Worm (Caenorhabditis elegans) whole organism, mixed stage, embryonic: ENCODE results near the gene T11F8.12.
"Not testable (repeated sequence)": the region's sequence is repeated elsewhere in the genome, so short reads cannot be mapped to it uniquely, and the experiment has no call there.

Experiments
- M03D4.4 ChIP-seq: sonication (generic microtip); optimal IDR thresholded peaks from 2 replicates; lab custom pipeline; 2017; ENCODE audit warnings: mild to moderate bottlenecking, missing genetic modification characterization, missing compliant biosample characterization
- bed-3 ChIP-seq: fragments of 200-800 bp; sonication (Bioruptor generic); optimal IDR thresholded peaks from 3 replicates; lab custom pipeline; 2018; ENCODE audit warnings: mild to moderate bottlenecking, missing genetic modification characterization, moderate library complexity, missing compliant biosample characterization
- blmp-1 ChIP-seq: fragments of 150-350 bp; optimal IDR thresholded peaks from 2 replicates; lab custom pipeline; 2014; ENCODE audit warnings: missing biosample characterization, missing genetic modification characterization
- ceh-39 ChIP-seq: fragments of 150-350 bp; optimal IDR thresholded peaks from 2 replicates; lab custom pipeline; 2014; ENCODE audit warnings: missing biosample characterization, missing genetic modification characterization
- ceh-83 ChIP-seq: fragments of 200-800 bp; sonication (Bioruptor generic); optimal IDR thresholded peaks from 2 replicates; lab custom pipeline; 2018; ENCODE audit warnings: mild to moderate bottlenecking, missing genetic modification characterization, missing compliant biosample characterization
- ces-1 ChIP-seq: fragments of 150-350 bp; optimal IDR thresholded peaks from 2 replicates; lab custom pipeline; 2014; ENCODE audit warnings: missing biosample characterization, missing genetic modification reagents, missing genetic modification characterization
- cnd-1 ChIP-seq: fragments of 200-800 bp; sonication (Bioruptor generic); optimal IDR thresholded peaks from 2 replicates; lab custom pipeline; 2018; ENCODE audit warnings: mild to moderate bottlenecking, missing genetic modification characterization, missing compliant biosample characterization
- drap-1 ChIP-seq: fragments of 200-800 bp; sonication (Bioruptor generic); optimal IDR thresholded peaks from 3 replicates; lab custom pipeline; 2018; ENCODE audit warnings: mild to moderate bottlenecking, missing genetic modification characterization, missing compliant biosample characterization
- elt-1 ChIP-seq: sonication (generic microtip); optimal IDR thresholded peaks from 2 replicates; lab custom pipeline; 2017; ENCODE audit warnings: missing genetic modification characterization, mild to moderate bottlenecking, missing compliant biosample characterization, antibody characterized with exemption, moderate library complexity, borderline replicate concordance; ENCODE audit not compliant: insufficient read depth
- elt-3 ChIP-seq: fragments of 150-350 bp; optimal IDR thresholded peaks from 2 replicates; lab custom pipeline; 2014; ENCODE audit warnings: missing biosample characterization, missing genetic modification characterization
- flh-1 ChIP-seq: fragments of 200-800 bp; sonication (Bioruptor generic); optimal IDR thresholded peaks from 2 replicates; lab custom pipeline; 2018; ENCODE audit warnings: mild to moderate bottlenecking, missing genetic modification characterization, moderate library complexity, missing compliant biosample characterization
- ham-2 ChIP-seq: fragments of 200-800 bp; sonication (Bioruptor generic); optimal IDR thresholded peaks from 2 replicates; lab custom pipeline; 2018; ENCODE audit warnings: mild to moderate bottlenecking, missing genetic modification characterization, missing compliant biosample characterization
- hlh-1 ChIP-seq: fragments of 150-350 bp; optimal IDR thresholded peaks from 2 replicates; lab custom pipeline; 2014; ENCODE audit warnings: missing biosample characterization, missing genetic modification reagents, missing genetic modification characterization
- lin-32 ChIP-seq: fragments of 200-800 bp; sonication (Bioruptor generic); optimal IDR thresholded peaks from 2 replicates; lab custom pipeline; 2018; ENCODE audit warnings: mild to moderate bottlenecking, missing genetic modification characterization, missing compliant biosample characterization
- lsy-2 ChIP-seq: fragments of 150-350 bp; optimal IDR thresholded peaks from 2 replicates; lab custom pipeline; 2014; ENCODE audit warnings: missing biosample characterization, missing genetic modification characterization
- mab-5 ChIP-seq: fragments of 150-350 bp; optimal IDR thresholded peaks from 2 replicates; lab custom pipeline; 2014; ENCODE audit warnings: missing biosample characterization, missing genetic modification characterization
- mep-1 ChIP-seq: fragments of 150-350 bp; optimal IDR thresholded peaks from 2 replicates; lab custom pipeline; 2017; ENCODE audit warnings: missing biosample characterization, missing genetic modification reagents, missing genetic modification characterization, inconsistent platforms
- nhr-12 ChIP-seq: fragments of 150-350 bp; optimal IDR thresholded peaks from 2 replicates; lab custom pipeline; 2014; ENCODE audit warnings: missing biosample characterization, missing genetic modification characterization
- nhr-2 ChIP-seq: fragments of 150-350 bp; optimal IDR thresholded peaks from 2 replicates; lab custom pipeline; 2014; ENCODE audit warnings: missing biosample characterization, missing genetic modification characterization
- nhr-237 ChIP-seq: fragments of 150-350 bp; optimal IDR thresholded peaks from 2 replicates; lab custom pipeline; 2014; ENCODE audit warnings: missing biosample characterization, missing genetic modification characterization
- nhr-28 ChIP-seq: fragments of 150-350 bp; optimal IDR thresholded peaks from 2 replicates; lab custom pipeline; 2014; ENCODE audit warnings: missing biosample characterization, missing genetic modification characterization
- nhr-76 ChIP-seq: sonication (generic microtip); optimal IDR thresholded peaks from 2 replicates; lab custom pipeline; 2017; ENCODE audit warnings: missing biosample characterization, missing genetic modification characterization
- pha-4 ChIP-seq: fragments of 150-350 bp; optimal IDR thresholded peaks from 2 replicates; lab custom pipeline; 2018; ENCODE audit warnings: missing biosample characterization, missing genetic modification reagents, missing genetic modification characterization
- sem-2 ChIP-seq: fragments of 200-800 bp; sonication (Bioruptor generic); optimal IDR thresholded peaks from 2 replicates; lab custom pipeline; 2018; ENCODE audit warnings: mild to moderate bottlenecking, missing genetic modification characterization, missing compliant biosample characterization
- snpc-4 ChIP-seq: fragments of 150-350 bp; optimal IDR thresholded peaks from 2 replicates; lab custom pipeline; 2014; ENCODE audit warnings: missing biosample characterization, missing genetic modification characterization
- tbx-8 ChIP-seq: fragments of 200-800 bp; sonication (Bioruptor generic); optimal IDR thresholded peaks from 2 replicates; lab custom pipeline; 2018; ENCODE audit warnings: mild to moderate bottlenecking, missing genetic modification characterization, moderate library complexity, missing compliant biosample characterization
- unc-39 ChIP-seq: fragments of 150-350 bp; optimal IDR thresholded peaks from 2 replicates; lab custom pipeline; 2014; ENCODE audit warnings: missing biosample characterization, missing genetic modification characterization
- unc-62 ChIP-seq: fragments of 150-350 bp; optimal IDR thresholded peaks from 2 replicates; lab custom pipeline; 2014; ENCODE audit warnings: missing biosample characterization, missing genetic modification reagents, missing genetic modification characterization
- zip-8 ChIP-seq: fragments of 150-350 bp; optimal IDR thresholded peaks from 2 replicates; lab custom pipeline; 2014; ENCODE audit warnings: missing biosample characterization, missing genetic modification characterization

Gene T11F8.12

DNA sequence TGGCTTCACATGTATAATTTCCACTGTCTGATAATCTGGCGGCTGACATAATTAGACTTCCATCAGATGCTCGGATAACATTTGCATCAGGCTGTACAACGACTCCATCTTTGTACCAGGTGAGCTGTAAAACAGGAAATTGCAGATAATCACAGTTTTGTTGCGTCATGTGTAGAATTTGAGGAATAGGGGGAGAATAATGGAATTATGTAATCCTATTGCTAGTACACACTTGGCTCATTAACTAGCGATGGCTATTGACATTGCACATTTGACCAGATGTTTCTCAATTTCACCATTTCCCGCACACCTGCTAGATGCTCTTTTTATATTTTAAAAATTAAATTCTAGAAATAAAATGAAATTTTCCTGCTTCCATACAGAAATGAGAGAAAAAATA is 19.3 kb upstream of the T11F8.12 start:
- TF ChIP-seq drap-1 (GFP tag; lab: Kevin White, UChicago) (no peak), cnd-1 (tag; lab: Kevin White, UChicago) (peak; percentile 32), nhr-76 (no peak), nhr-2 (peak; percentile 81), flh-1 (GFP tag; lab: Kevin White, UChicago) (no peak), M03D4.4 (no peak), ces-1 (peak; percentile 95), zip-8 (tag; lab: Kevin White, UChicago) (peak; percentile 89), ceh-39 (no peak), ham-2 (GFP tag; lab: Kevin White, UChicago) (no peak)

- no peak for TF ChIP-seq mab-5
- no peak for TF ChIP-seq lin-32 (GFP tag; lab: Kevin White, UChicago)
- TF ChIP-seq M03D4.4, result no peak
- no peak for TF ChIP-seq elt-3 (tag; lab: Kevin White, UChicago)
Observed at ce11 chrIV:5494099-5494498, 12.0 kb upstream of the T11F8.12 start.

- no peak for TF ChIP-seq nhr-237 (tag; lab: Kevin White, UChicago)
- no peak for TF ChIP-seq flh-1 (GFP tag; lab: Kevin White, UChicago)
- no peak for TF ChIP-seq nhr-28 (tag; lab: Kevin White, UChicago)
- no peak for TF ChIP-seq drap-1 (GFP tag; lab: Kevin White, UChicago)
- no peak for TF ChIP-seq pha-4 (tag; lab: Kevin White, UChicago)
- TF ChIP-seq lsy-2 (tag; lab: Kevin White, UChicago), result no peak
- TF ChIP-seq snpc-4 (tag; lab: Kevin White, UChicago), result no peak
- TF ChIP-seq bed-3 (GFP tag; lab: Kevin White, UChicago), result no peak
- no peak for TF ChIP-seq cnd-1 (tag; lab: Kevin White, UChicago)
- TF ChIP-seq hlh-1 (tag; lab: Kevin White, UChicago), result no peak
- TF ChIP-seq unc-39, result no peak
Observed at ce11 chrIV:5493692-5494091, 11.6 kb upstream of the T11F8.12 start, which contains the start of gene B0273.1. B0273.1 (plus strand) TSS chrIV:5493992.

DNA sequence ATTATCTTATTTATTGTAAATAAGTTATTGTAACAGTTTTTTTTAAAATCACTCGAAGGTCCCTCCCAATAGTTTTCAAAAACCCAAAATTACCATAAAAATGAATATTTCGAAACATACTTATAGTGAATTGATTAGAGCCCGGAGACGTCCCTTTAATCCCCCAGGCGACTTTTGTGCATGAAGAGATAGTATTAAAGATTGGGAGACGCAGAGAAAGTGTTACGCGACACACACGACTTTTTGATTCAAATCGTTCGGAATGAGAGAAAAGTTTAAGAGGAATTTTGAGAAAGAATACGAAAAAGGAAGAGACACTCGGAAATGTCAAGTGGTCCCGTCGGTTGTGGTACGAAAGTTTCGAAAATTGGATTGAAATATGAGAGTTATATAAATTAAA is 11.0 kb upstream of the T11F8.12 start:
- peak; percentile 28 for TF ChIP-seq ces-1
- TF ChIP-seq M03D4.4, result no peak

ce11 chrIV:5492196-5492595 is 10.1 kb upstream of the T11F8.12 start:
- TF ChIP-seq bed-3 (GFP tag; lab: Kevin White, UChicago) (no peak), flh-1 (GFP tag; lab: Kevin White, UChicago) (no peak), sem-2 (no peak), nhr-2 (no peak), nhr-12 (tag; lab: Kevin White, UChicago) (no peak), pha-4 (tag; lab: Kevin White, UChicago) (no peak), mep-1 (tag; lab: Kevin White, UChicago) (no peak), tbx-8 (GFP tag; lab: Kevin White, UChicago) (no peak), unc-62 (GFP tag; lab: Kevin White, UChicago) (no peak), zip-8 (tag; lab: Kevin White, UChicago) (no peak), ceh-39 (no peak), ces-1 (no peak), snpc-4 (tag; lab: Kevin White, UChicago) (no peak), ceh-83 (no peak), blmp-1 (tag; lab: Kevin White, UChicago) (no peak), elt-1 (tag; lab: Kevin White, UChicago) (no peak), lin-32 (GFP tag; lab: Kevin White, UChicago) (no peak)
- TF ChIP-seq, all 35 proteins: peak for 0

DNA sequence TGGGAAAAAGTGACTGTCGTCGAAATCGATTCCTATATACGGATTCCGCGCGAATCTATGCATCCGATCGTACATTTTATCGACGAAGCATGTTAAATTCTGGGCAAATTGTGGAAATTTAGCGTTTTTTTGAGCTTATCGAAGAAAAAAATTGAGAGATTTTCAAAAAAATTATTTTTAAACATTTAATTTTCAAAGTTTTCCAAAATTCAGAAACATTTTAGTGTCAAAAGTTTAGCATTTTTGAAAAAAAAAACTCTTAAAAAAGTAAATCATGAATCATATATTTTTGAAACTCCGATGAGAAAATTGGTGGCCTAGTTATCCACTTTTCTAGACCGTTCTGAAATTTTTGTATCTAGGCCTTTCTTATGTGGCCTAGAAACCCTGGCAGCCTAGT is 8.9 kb upstream of the T11F8.12 start, which contains the start of gene B0273.115:
Gene B0273.115 (minus strand): TSS at position 101 of the 400 bp plus-strand sequence.
- not testable (repeated sequence) for TF ChIP-seq ham-2 (GFP tag; lab: Kevin White, UChicago); lin-32 (GFP tag; lab: Kevin White, UChicago); mep-1 (tag; lab: Kevin White, UChicago)
